Fruit fly (Drosophila melanogaster) whole organism, embryonic: Measurements from ENCODE around the gene CG31176.

ENCODE experiments used
- Atf3 ChIP-seq: fragments of 200-800 bp; sonication (Bioruptor generic); optimal IDR thresholded peaks from 3 replicates; lab custom pipeline; 2016; ENCODE audit warnings: missing biosample characterization, missing genetic modification characterization
- BtbVII ChIP-seq: fragments of 200-800 bp; sonication (Bioruptor generic); optimal IDR thresholded peaks from 3 replicates; lab custom pipeline; 2017; ENCODE audit warnings: missing biosample characterization, mild to moderate bottlenecking, missing genetic modification characterization
- C15 ChIP-seq: fragments of 200-800 bp; sonication (Bioruptor generic); IDR thresholded peaks from 3 replicates; pipeline ENCODE4 v1.3.6; 2022; ENCODE audit warnings: missing biosample characterization, missing genetic modification characterization
- CG15073 ChIP-seq: fragments of 200-800 bp; sonication (Bioruptor generic); optimal IDR thresholded peaks from 2 replicates; lab custom pipeline; 2016; ENCODE audit warnings: missing biosample characterization, missing genetic modification characterization
- CG15514 ChIP-seq: fragments of 200-800 bp; sonication (Bioruptor generic); optimal IDR thresholded peaks from 3 replicates; lab custom pipeline; 2017; ENCODE audit warnings: missing biosample characterization, missing genetic modification characterization, mild to moderate bottlenecking, moderate library complexity, missing genetic modification reagents
- CG15696 ChIP-seq: fragments of 200-800 bp; sonication (Bioruptor generic); optimal IDR thresholded peaks from 2 replicates; lab custom pipeline; 2019; ENCODE audit warnings: missing biosample characterization, mild to moderate bottlenecking, missing genetic modification characterization, moderate library complexity
- CG16779 ChIP-seq: fragments of 200-800 bp; sonication (Bioruptor generic); IDR thresholded peaks from 2 replicates; pipeline ENCODE4 v1.3.6; 2022; ENCODE audit warnings: missing biosample characterization, missing genetic modification characterization
- CG17612 ChIP-seq: fragments of 200-800 bp; sonication (Bioruptor generic); IDR thresholded peaks from 2 replicates; pipeline ENCODE4 v1.3.6; 2022; ENCODE audit warnings: missing biosample characterization, missing genetic modification characterization
- CG4282 ChIP-seq: fragments of 200-800 bp; sonication (Bioruptor generic); optimal IDR thresholded peaks from 2 replicates; lab custom pipeline; 2016; ENCODE audit warnings: missing biosample characterization, missing genetic modification characterization
- CG6654 ChIP-seq: fragments of 200-800 bp; sonication (Bioruptor generic); optimal IDR thresholded peaks from 2 replicates; lab custom pipeline; 2017; ENCODE audit warnings: missing biosample characterization, mild to moderate bottlenecking, missing genetic modification characterization
- CG7372 ChIP-seq: fragments of 200-800 bp; sonication (Bioruptor generic); IDR thresholded peaks from 2 replicates; pipeline ENCODE4 v1.3.6; 2022; ENCODE audit warnings: missing biosample characterization, missing genetic modification characterization
- CG7786 ChIP-seq: fragments of 200-800 bp; sonication (Bioruptor generic); optimal IDR thresholded peaks from 2 replicates; lab custom pipeline; 2016; ENCODE audit warnings: missing biosample characterization, missing genetic modification characterization
- CG8281 ChIP-seq: fragments of 200-800 bp; sonication (Bioruptor generic); optimal IDR thresholded peaks from 2 replicates; lab custom pipeline; 2018; ENCODE audit warnings: missing biosample characterization, mild to moderate bottlenecking, missing genetic modification characterization, moderate library complexity
- CG9215 ChIP-seq: fragments of 200-800 bp; sonication (Bioruptor generic); IDR thresholded peaks from 2 replicates; pipeline ENCODE4 v1.3.6; 2022; ENCODE audit warnings: missing biosample characterization, missing genetic modification characterization
- CG9876 ChIP-seq: fragments of 200-800 bp; sonication (Bioruptor generic); optimal IDR thresholded peaks from 2 replicates; lab custom pipeline; 2016; ENCODE audit warnings: missing biosample characterization, missing genetic modification characterization
- Chrac-16 ChIP-seq: fragments of 200-800 bp; sonication (Bioruptor generic); optimal IDR thresholded peaks from 3 replicates; lab custom pipeline; 2016; ENCODE audit warnings: missing biosample characterization, missing genetic modification characterization
- D19A ChIP-seq: fragments of 200-800 bp; optimal IDR thresholded peaks from 3 replicates; lab custom pipeline; 2019; ENCODE audit warnings: missing biosample characterization, mild to moderate bottlenecking, missing genetic modification characterization, moderate library complexity
- D19B ChIP-seq: fragments of 200-800 bp; sonication (Bioruptor generic); optimal IDR thresholded peaks from 2 replicates; lab custom pipeline; 2017; ENCODE audit warnings: missing biosample characterization, mild to moderate bottlenecking, missing genetic modification characterization
- Doc3 ChIP-seq: fragments of 200-800 bp; sonication (Bioruptor generic); IDR thresholded peaks from 3 replicates; pipeline ENCODE4 v1.3.6; 2022; ENCODE audit warnings: missing biosample characterization, missing genetic modification characterization; ENCODE audit not compliant: partially characterized antibody
- Elba2 ChIP-seq: fragments of 200-800 bp; sonication (Bioruptor generic); optimal IDR thresholded peaks from 3 replicates; lab custom pipeline; 2016; ENCODE audit warnings: missing biosample characterization, missing genetic modification characterization
- Fer1 ChIP-seq: fragments of 200-800 bp; sonication (Bioruptor generic); optimal IDR thresholded peaks from 2 replicates; lab custom pipeline; 2017; ENCODE audit warnings: missing biosample characterization, mild to moderate bottlenecking, missing genetic modification characterization
- GATAe ChIP-seq: fragments of 200-800 bp; sonication (Bioruptor generic); conservative IDR thresholded peaks from 2 replicates; pipeline ENCODE4 v1.3.6; 2022; ENCODE audit warnings: missing biosample characterization, missing genetic modification characterization
- Hr3 ChIP-seq: fragments of 200-800 bp; sonication (Bioruptor generic); optimal IDR thresholded peaks from 3 replicates; lab custom pipeline; 2016; ENCODE audit warnings: missing biosample characterization, missing genetic modification characterization
- Meics ChIP-seq: fragments of 200-800 bp; sonication (Bioruptor generic); optimal IDR thresholded peaks from 2 replicates; lab custom pipeline; 2017; ENCODE audit warnings: missing biosample characterization, mild to moderate bottlenecking, missing genetic modification characterization
- NC2β ChIP-seq: fragments of 200-800 bp; sonication (Bioruptor generic); optimal IDR thresholded peaks from 2 replicates; lab custom pipeline; 2016; ENCODE audit warnings: missing biosample characterization, missing genetic modification characterization
- NfI ChIP-seq: fragments of 200-800 bp; sonication (Bioruptor generic); optimal IDR thresholded peaks from 3 replicates; lab custom pipeline; 2018; ENCODE audit warnings: missing biosample characterization, mild to moderate bottlenecking, missing genetic modification characterization, moderate library complexity
- Pdp1 ChIP-seq, 2 experiments: fragments of 200-800 bp; sonication (Bioruptor generic); optimal IDR thresholded peaks; 3 replicates each; lab custom pipeline; 2016; ENCODE audit warnings: missing biosample characterization in 2 of 2, missing genetic modification characterization in 2 of 2, mild to moderate bottlenecking in 1 of 2, moderate library complexity in 1 of 2
- Rx ChIP-seq: fragments of 200-800 bp; sonication (Bioruptor generic); IDR thresholded peaks from 2 replicates; pipeline ENCODE4 v1.3.6; 2022; ENCODE audit warnings: missing biosample characterization, missing genetic modification characterization
- Sry-β ChIP-seq: fragments of 200-800 bp; sonication (Bioruptor generic); optimal IDR thresholded peaks from 2 replicates; lab custom pipeline; 2018; ENCODE audit warnings: missing biosample characterization, mild to moderate bottlenecking, missing genetic modification characterization, moderate library complexity
- aop ChIP-seq: fragments of 200-800 bp; sonication (Bioruptor generic); IDR thresholded peaks from 2 replicates; pipeline ENCODE4 v1.3.6; 2022; ENCODE audit warnings: missing biosample characterization, missing genetic modification characterization
- ato ChIP-seq: fragments of 200-800 bp; sonication (Bioruptor generic); IDR thresholded peaks from 2 replicates; pipeline ENCODE4 v1.3.6; 2022; ENCODE audit warnings: missing biosample characterization, missing genetic modification characterization; ENCODE audit not compliant: partially characterized antibody
- cato ChIP-seq: fragments of 200-800 bp; sonication (Bioruptor generic); optimal IDR thresholded peaks from 2 replicates; lab custom pipeline; 2016; ENCODE audit warnings: missing biosample characterization, missing genetic modification characterization, borderline replicate concordance
- caup ChIP-seq: fragments of 200-800 bp; sonication (Bioruptor generic); optimal IDR thresholded peaks from 3 replicates; lab custom pipeline; 2017; ENCODE audit warnings: missing biosample characterization, mild to moderate bottlenecking, missing genetic modification characterization, moderate library complexity; ENCODE audit not compliant: severe bottlenecking
- cg ChIP-seq: fragments of 200-800 bp; sonication (Bioruptor generic); optimal IDR thresholded peaks from 3 replicates; lab custom pipeline; 2019; ENCODE audit warnings: missing biosample characterization, mild to moderate bottlenecking, missing genetic modification characterization, moderate library complexity
- jigr1 ChIP-seq: fragments of 200-800 bp; sonication (Bioruptor generic); IDR thresholded peaks from 3 replicates; pipeline ENCODE4 v1.3.6; 2022; ENCODE audit warnings: missing biosample characterization, missing genetic modification characterization
- kni ChIP-seq: fragments of 200-800 bp; sonication (Bioruptor generic); optimal IDR thresholded peaks from 3 replicates; lab custom pipeline; 2017; ENCODE audit warnings: mild to moderate bottlenecking, missing biosample characterization, missing genetic modification reagents, missing genetic modification characterization
- mam ChIP-seq: fragments of 200-800 bp; sonication (Bioruptor generic); optimal IDR thresholded peaks from 3 replicates; lab custom pipeline; 2016; ENCODE audit warnings: missing biosample characterization, missing genetic modification characterization
- nau ChIP-seq: fragments of 200-800 bp; sonication (Bioruptor generic); optimal IDR thresholded peaks from 3 replicates; lab custom pipeline; 2017; ENCODE audit warnings: missing biosample characterization, mild to moderate bottlenecking, missing genetic modification characterization, missing genetic modification reagents
- pan ChIP-seq, 4 experiments: fragments of >200 bp in 3 of 4; fragments of 200-800 bp in 1 of 4; sonication (Bioruptor generic) in 1 of 4; optimal IDR thresholded peaks in 3 of 4; IDR thresholded peaks in 1 of 4; 2 replicates each; pipeline versions ENCODE4 v1.3.6 to Lab custom; 2017 to 2022; ENCODE audit warnings: missing biosample characterization in 2 of 4, missing genetic modification characterization in 2 of 4, mixed read lengths in 1 of 4
- pb ChIP-seq: fragments of 200-800 bp; sonication (Bioruptor generic); optimal IDR thresholded peaks from 3 replicates; lab custom pipeline; 2016; ENCODE audit warnings: missing biosample characterization, missing genetic modification characterization
- prd ChIP-seq, 3 experiments: fragments of >200 bp in 2 of 3; fragments of 200-800 bp in 1 of 3; sonication (Bioruptor generic) in 1 of 3; optimal IDR thresholded peaks in 2 of 3; IDR thresholded peaks in 1 of 3; 2 replicates in 2 of 3; 3 replicates in 1 of 3; pipeline versions ENCODE4 v1.3.6 to Lab custom; 2017 to 2022; ENCODE audit warnings: missing biosample characterization in 1 of 3, missing genetic modification characterization in 1 of 3
- slp2 ChIP-seq: fragments of 200-800 bp; sonication (Bioruptor generic); optimal IDR thresholded peaks from 2 replicates; lab custom pipeline; 2016; ENCODE audit warnings: missing biosample characterization, missing genetic modification characterization
- sug ChIP-seq: fragments of 200-800 bp; optimal IDR thresholded peaks from 2 replicates; lab custom pipeline; 2019; ENCODE audit warnings: missing biosample characterization, mild to moderate bottlenecking, missing genetic modification characterization, moderate library complexity
- tgo ChIP-seq: fragments of 200-800 bp; sonication (Bioruptor generic); IDR thresholded peaks from 3 replicates; pipeline ENCODE4 v1.3.6; 2022; ENCODE audit warnings: missing biosample characterization, missing genetic modification characterization
- wdn ChIP-seq: fragments of 200-800 bp; sonication (Bioruptor generic); IDR thresholded peaks from 2 replicates; pipeline ENCODE4 v1.3.6; 2022; ENCODE audit warnings: missing biosample characterization, missing genetic modification characterization
- z ChIP-seq: fragments of 200-800 bp; sonication (Bioruptor generic); IDR thresholded peaks from 3 replicates; pipeline ENCODE4 v1.3.6; 2022; ENCODE audit warnings: missing biosample characterization, missing genetic modification characterization

The CG31176 gene

DNA sequence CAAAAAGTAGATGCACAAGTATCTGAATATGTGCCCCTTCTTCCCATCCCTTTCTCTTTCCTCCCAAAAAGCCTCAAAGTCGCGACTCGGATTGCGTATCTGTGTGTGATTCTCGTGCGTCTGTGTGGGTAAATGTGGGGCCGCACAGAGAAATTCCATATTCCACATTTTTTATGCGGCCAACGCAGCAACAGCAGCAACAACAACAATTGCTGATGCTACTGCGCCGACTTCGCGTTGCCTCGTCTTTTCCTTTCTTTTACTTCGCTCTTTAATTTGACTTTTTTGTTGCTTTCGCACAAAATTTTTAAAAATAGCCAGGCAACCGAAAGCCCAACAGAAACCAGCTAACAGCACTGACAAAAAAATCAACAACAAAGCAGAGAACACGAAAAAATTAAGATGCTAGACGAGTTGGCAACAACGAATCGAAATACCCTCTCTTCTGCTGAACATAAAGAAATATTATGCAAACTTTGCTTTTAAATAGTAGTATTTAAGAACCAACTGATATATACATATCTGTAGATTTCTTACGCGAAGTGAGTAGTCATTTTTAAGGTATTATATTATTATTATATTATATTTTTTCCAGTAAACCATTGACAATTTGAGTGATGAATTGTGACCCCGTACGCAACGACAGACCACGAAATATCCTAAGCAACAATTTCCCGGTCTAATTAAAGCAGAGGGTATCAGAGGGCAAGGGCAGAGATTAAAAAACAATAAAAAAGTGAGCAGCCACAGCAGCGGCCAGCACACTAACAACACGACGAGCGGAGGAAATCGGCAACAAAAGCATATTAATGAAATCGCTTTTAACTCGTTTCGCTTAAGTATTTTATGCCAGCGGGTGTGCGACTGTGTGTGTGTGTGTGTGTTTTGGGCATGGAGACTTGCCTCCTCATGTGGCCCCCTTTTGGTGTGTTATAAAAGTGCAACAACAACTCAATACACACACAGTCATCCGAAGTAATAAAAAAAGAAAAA is 62.7 kb downstream of the CG31176 start (continued):
- TF ChIP-seq D19A (peak; percentile 95), ato (GFP tag; lab: Robert Waterston, UW) (no peak), Elba2 (GFP tag; lab: Kevin White, UChicago) (no peak), CG17612 (GFP tag; lab: Robert Waterston, UW) (no peak), Atf3 (GFP tag; lab: Kevin White, UChicago) (peak; percentile 6), NfI (GFP tag; lab: Kevin White, UChicago) (no peak), CG9876 (no peak), cg (peak; percentile 74), prd (optimal IDR thresholded peaks at IDR 0.05; lab: Kevin White, UChicago) (no peak), prd (GFP tag; IDR thresholded peaks at IDR 0.05; lab: Robert Waterston, UW) (peak; percentile 58; the same call in 2 of the 3 replicates), cato (no peak), Doc3 (GFP tag; lab: Robert Waterston, UW) (no peak), CG8281 (peak; percentile 51), tgo (GFP tag; lab: Robert Waterston, UW) (peak; percentile 60; the same call in 2 of the 3 replicates), sug (tag; lab: Kevin White, UChicago) (peak; percentile 43), caup (GFP tag; lab: Kevin White, UChicago) (peak; percentile 15), Rx (GFP tag; lab: Robert Waterston, UW) (0 out of 2 replicates have a peak, but pooled peaks have one; percentile 9), BtbVII (GFP tag; lab: Kevin White, UChicago) (peak; percentile 7), NC2β (no peak), nau (GFP tag; lab: Kevin White, UChicago) (peak; percentile 10), CG6654 (GFP tag; lab: Kevin White, UChicago) (peak; percentile 37), GATAe (no peak), kni (peak; percentile 21), slp2 (no peak), CG15073 (GFP tag; lab: Kevin White, UChicago) (no peak), pan (optimal IDR thresholded peaks at IDR 0.05; lab: Kevin White, UChicago) (no peak), pan (GFP tag; optimal IDR thresholded peaks at IDR 0.05 in 1 of 2, IDR thresholded peaks at IDR 0.05 in 1 of 2) (peak in 1 of 2 experiments; percentile 54), CG9215 (GFP tag; lab: Robert Waterston, UW) (no peak; the same call in 1 of the 2 replicates), aop (GFP tag; lab: Robert Waterston, UW) (no peak), pb (GFP tag; lab: Kevin White, UChicago) (no peak), Pdp1 (GFP tag; optimal IDR thresholded peaks at IDR 0.05; lab: Kevin White, UChicago) (no peak), jigr1 (0 out of 3 replicates have a peak, but pooled peaks have one; percentile 39), CG15696 (tag; lab: Kevin White, UChicago) (peak; percentile 14), mam (GFP tag; lab: Kevin White, UChicago) (no peak), wdn (GFP tag; lab: Robert Waterston, UW) (no peak), CG4282 (peak; percentile 35), CG16779 (GFP tag; lab: Robert Waterston, UW) (no peak), C15 (GFP tag; lab: Robert Waterston, UW) (no peak), Fer1 (GFP tag; lab: Kevin White, UChicago) (peak; percentile 39), Hr3 (GFP tag; lab: Kevin White, UChicago) (peak; percentile 75), CG7372 (GFP tag; lab: Robert Waterston, UW) (peak; percentile 32; the same call in 1 of the 2 replicates), Sry-β (GFP tag; lab: Kevin White, UChicago) (no peak), CG15514 (GFP tag; lab: Kevin White, UChicago) (no peak), D19B (peak; percentile 60), Chrac-16 (GFP tag; lab: Kevin White, UChicago) (peak; percentile 7), z (no peak), CG7786 (GFP tag; lab: Kevin White, UChicago) (no peak), Meics (GFP tag; lab: Kevin White, UChicago) (peak; percentile 47)
